Worm (Caenorhabditis elegans) whole organism, late embryonic: Measurements from ENCODE around the gene twk-24.

ENCODE experiments used
- K02D7.2 ChIP-seq: sonication (generic microtip); optimal IDR thresholded peaks from 2 replicates; lab custom pipeline; 2017; ENCODE audit warnings: mild to moderate bottlenecking, missing genetic modification characterization, missing compliant biosample characterization
- Y22D7AL.16 ChIP-seq: sonication (generic microtip); optimal IDR thresholded peaks from 2 replicates; lab custom pipeline; 2016; ENCODE audit warnings: missing genetic modification characterization, missing compliant biosample characterization
- ceh-18 ChIP-seq: sonication (generic microtip); optimal IDR thresholded peaks from 2 replicates; lab custom pipeline; 2016; ENCODE audit warnings: missing genetic modification characterization, missing compliant biosample characterization
- ceh-30 ChIP-seq: fragments of 150-350 bp; optimal IDR thresholded peaks from 2 replicates; lab custom pipeline; 2014; ENCODE audit warnings: missing biosample characterization, missing genetic modification characterization
- ceh-34 ChIP-seq: sonication (generic microtip); optimal IDR thresholded peaks from 2 replicates; lab custom pipeline; 2016; ENCODE audit warnings: mild to moderate bottlenecking, missing genetic modification characterization, missing compliant biosample characterization
- ceh-45 ChIP-seq: fragments of 200-800 bp; sonication (Bioruptor generic); IDR thresholded peaks from 2 replicates; pipeline ENCODE4 v1.3.6; 2022; ENCODE audit warnings: missing genetic modification reagents, missing genetic modification characterization, missing compliant biosample characterization
- ceh-48 ChIP-seq: sonication (generic microtip); optimal IDR thresholded peaks from 2 replicates; lab custom pipeline; 2016; ENCODE audit warnings: missing genetic modification characterization, inconsistent platforms, missing compliant biosample characterization
- dmd-4 ChIP-seq: sonication (generic microtip); optimal IDR thresholded peaks from 2 replicates; lab custom pipeline; 2016; ENCODE audit warnings: borderline replicate concordance, missing genetic modification characterization, missing compliant biosample characterization
- elt-4 ChIP-seq: sonication (generic microtip); optimal IDR thresholded peaks from 2 replicates; lab custom pipeline; 2016; ENCODE audit warnings: missing genetic modification characterization, missing compliant biosample characterization
- ets-4 ChIP-seq: sonication (generic microtip); optimal IDR thresholded peaks from 2 replicates; lab custom pipeline; 2016; ENCODE audit warnings: missing genetic modification characterization, missing compliant biosample characterization
- eyg-1 ChIP-seq: sonication (generic microtip); optimal IDR thresholded peaks from 2 replicates; lab custom pipeline; 2016; ENCODE audit warnings: missing genotype, missing genetic modification characterization, missing compliant biosample characterization
- fax-1 ChIP-seq: sonication (generic microtip); optimal IDR thresholded peaks from 2 replicates; lab custom pipeline; 2016; ENCODE audit warnings: missing genotype, missing genetic modification characterization, missing compliant biosample characterization
- fkh-10 ChIP-seq: fragments of 150-350 bp; optimal IDR thresholded peaks from 2 replicates; lab custom pipeline; 2014; ENCODE audit warnings: missing biosample characterization, missing genetic modification reagents, missing genetic modification characterization
- fkh-6 ChIP-seq: sonication (generic microtip); optimal IDR thresholded peaks from 2 replicates; lab custom pipeline; 2016; ENCODE audit warnings: missing genetic modification characterization, missing compliant biosample characterization
- hlh-13 ChIP-seq: fragments of 200-800 bp; sonication (Bioruptor generic); optimal IDR thresholded peaks from 2 replicates; lab custom pipeline; 2018; ENCODE audit warnings: mild to moderate bottlenecking, missing genetic modification characterization, missing compliant biosample characterization
- mec-3 ChIP-seq: sonication (generic microtip); optimal IDR thresholded peaks from 2 replicates; lab custom pipeline; 2016; ENCODE audit warnings: borderline replicate concordance, missing genetic modification characterization, missing compliant biosample characterization
- nfya-1 ChIP-seq: sonication (generic microtip); optimal IDR thresholded peaks from 2 replicates; lab custom pipeline; 2017; ENCODE audit warnings: missing genetic modification characterization, mild to moderate bottlenecking, missing compliant biosample characterization, antibody characterized with exemption, moderate library complexity
- nhr-232 ChIP-seq: sonication (generic microtip); optimal IDR thresholded peaks from 2 replicates; lab custom pipeline; 2016; ENCODE audit warnings: missing genetic modification characterization, missing compliant biosample characterization
- odd-2 ChIP-seq: sonication (generic microtip); optimal IDR thresholded peaks from 2 replicates; lab custom pipeline; 2017; ENCODE audit warnings: antibody characterized with exemption, mild to moderate bottlenecking, missing genetic modification characterization, missing compliant biosample characterization
- pat-9 ChIP-seq: fragments of 200-800 bp; sonication (Bioruptor generic); optimal IDR thresholded peaks from 2 replicates; lab custom pipeline; 2018; ENCODE audit warnings: mild to moderate bottlenecking, missing genetic modification characterization, moderate library complexity, missing compliant biosample characterization
- pax-1 ChIP-seq: fragments of 150-350 bp; optimal IDR thresholded peaks from 2 replicates; lab custom pipeline; 2014; ENCODE audit warnings: missing biosample characterization, missing genetic modification characterization
- pha-4 ChIP-seq: fragments of 150-350 bp; optimal IDR thresholded peaks from 2 replicates; lab custom pipeline; 2018; ENCODE audit warnings: missing biosample characterization, missing genetic modification reagents, missing genetic modification characterization
- pqm-1 ChIP-seq: sonication (generic microtip); optimal IDR thresholded peaks from 2 replicates; lab custom pipeline; 2016; ENCODE audit warnings: missing genetic modification characterization, missing compliant biosample characterization
- rnt-1 ChIP-seq: sonication (generic microtip); optimal IDR thresholded peaks from 2 replicates; lab custom pipeline; 2016; ENCODE audit warnings: missing genetic modification characterization, missing compliant biosample characterization
- sox-4 ChIP-seq: sonication (generic microtip); optimal IDR thresholded peaks from 2 replicates; lab custom pipeline; 2017; ENCODE audit warnings: mild to moderate bottlenecking, missing genetic modification characterization, inconsistent platforms, missing compliant biosample characterization
- syd-9 ChIP-seq: sonication (generic microtip); optimal IDR thresholded peaks from 2 replicates; lab custom pipeline; 2016; ENCODE audit warnings: mild to moderate bottlenecking, missing genetic modification characterization, moderate library complexity, missing compliant biosample characterization
- tbx-7 ChIP-seq: sonication (generic microtip); optimal IDR thresholded peaks from 2 replicates; lab custom pipeline; 2016; ENCODE audit warnings: missing genotype, missing genetic modification characterization, missing compliant biosample characterization
- unc-3 ChIP-seq, 2 experiments: fragments of 200-800 bp in 1 of 2; sonication (Bioruptor generic) in 1 of 2; sonication (generic microtip) in 1 of 2; conservative IDR thresholded peaks in 1 of 2; optimal IDR thresholded peaks in 1 of 2; 2 replicates each; pipeline versions ENCODE4 v1.3.6 to Lab custom; 2016 to 2022; ENCODE audit warnings: missing compliant biosample characterization in 2 of 2, missing genetic modification characterization in 2 of 2, missing genetic modification reagents in 1 of 2
- unc-55 ChIP-seq: sonication (generic microtip); optimal IDR thresholded peaks from 2 replicates; lab custom pipeline; 2017; ENCODE audit warnings: missing biosample characterization, missing genetic modification reagents, missing genetic modification characterization

Gene twk-24

DNA sequence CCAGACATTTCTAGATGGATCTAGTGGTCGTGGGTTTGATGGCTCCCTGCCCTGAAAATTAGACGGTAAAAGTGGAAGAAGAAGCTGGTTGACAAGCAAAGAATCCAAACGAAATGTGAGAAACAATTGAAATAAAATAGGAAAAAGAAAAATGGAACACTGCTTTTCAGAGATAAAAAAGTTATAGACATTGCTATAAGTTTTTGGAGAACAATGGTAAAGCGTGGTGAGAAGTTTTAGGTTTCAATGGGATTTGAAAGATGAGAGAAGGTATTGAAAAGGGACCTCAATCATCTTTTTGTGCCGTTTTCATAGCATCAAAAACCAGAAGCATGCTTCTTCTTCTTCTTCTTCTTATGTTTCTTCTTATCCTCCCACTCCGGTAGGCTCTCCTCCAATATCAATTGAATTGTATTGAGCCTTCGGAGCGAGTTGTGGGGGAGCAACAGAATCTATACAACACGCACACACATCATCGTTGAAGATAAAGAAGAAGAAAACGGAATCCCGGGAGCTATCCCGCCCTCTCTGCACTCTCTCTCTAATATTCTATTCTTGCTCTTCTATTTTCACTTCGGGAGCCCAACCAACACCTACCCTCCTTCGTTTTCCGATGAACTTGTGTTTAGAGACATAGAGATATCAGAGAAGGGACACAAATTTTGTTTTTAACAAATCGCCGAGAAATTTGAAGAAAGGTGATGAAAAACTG, 34.7 kb downstream of the twk-24 start, which contains the start of gene myo-3:
TSS of gene myo-3 (minus strand) at position 51 of the 712 bp plus-strand sequence.
- TF ChIP-seq mec-3 (tag; lab: Kevin White, UChicago) (no peak), ceh-34 (tag; lab: Kevin White, UChicago) (peak; percentile 22), ceh-18 (peak; percentile 80), nfya-1 (tag; lab: Kevin White, UChicago) (peak; percentile 12), rnt-1 (tag; lab: Kevin White, UChicago) (peak; percentile 37)

ce11 chrV:12233425-12233824, 35.7 kb downstream of the twk-24 start:
- TF ChIP-seq odd-2 (tag; lab: Kevin White, UChicago) (no peak), unc-55 (peak; percentile 64), ets-4 (tag; lab: Kevin White, UChicago) (no peak), K02D7.2 (tag; lab: Kevin White, UChicago) (no peak), pax-1 (no peak), pha-4 (tag; lab: Kevin White, UChicago) (no peak), ceh-18 (peak; percentile 31), ceh-45 (no peak), ceh-30 (no peak), pqm-1 (tag; lab: Kevin White, UChicago) (no peak), tbx-7 (tag; lab: Kevin White, UChicago) (no peak), Y22D7AL.16 (tag; lab: Kevin White, UChicago) (no peak), hlh-13 (GFP tag; lab: Kevin White, UChicago) (no peak), pat-9 (peak; percentile 7), ceh-34 (tag; lab: Kevin White, UChicago) (peak; percentile 6), nhr-232 (no peak), sox-4 (tag; lab: Kevin White, UChicago) (no peak), nfya-1 (tag; lab: Kevin White, UChicago) (peak; percentile 55), elt-4 (tag; lab: Kevin White, UChicago) (no peak), fkh-10 (GFP tag; lab: Kevin White, UChicago) (no peak), dmd-4 (tag; lab: Kevin White, UChicago) (no peak), ceh-48 (tag; lab: Kevin White, UChicago) (no peak), rnt-1 (tag; lab: Kevin White, UChicago) (peak; percentile 61), syd-9 (tag; lab: Kevin White, UChicago) (no peak), eyg-1 (tag; lab: Kevin White, UChicago) (no peak), fkh-6 (tag; lab: Kevin White, UChicago) (no peak), unc-3 (GFP tag; conservative IDR thresholded peaks at IDR 0.05; lab: Robert Waterston, UW) (no peak), unc-3 (tag; optimal IDR thresholded peaks at IDR 0.05; lab: Kevin White, UChicago) (no peak), fax-1 (no peak)
